Worm (Caenorhabditis elegans) whole organism, L3 larva: ENCODE data around the gene H40L08.7.

Experiments
- ZK546.5 ChIP-seq: sonication (generic microtip); optimal IDR thresholded peaks from 2 replicates; lab custom pipeline; 2017; ENCODE audit warnings: missing biosample characterization, missing genetic modification characterization
- elt-1 ChIP-seq: fragments of 150-350 bp; optimal IDR thresholded peaks from 2 replicates; lab custom pipeline; 2014; ENCODE audit warnings: missing biosample characterization, missing genetic modification characterization
- fkh-10 ChIP-seq: sonication (generic microtip); optimal IDR thresholded peaks from 2 replicates; lab custom pipeline; 2017; ENCODE audit warnings: missing biosample characterization, missing genetic modification reagents, missing genetic modification characterization
- mdl-1 ChIP-seq: fragments of 150-350 bp; optimal IDR thresholded peaks from 2 replicates; lab custom pipeline; 2014; ENCODE audit warnings: missing biosample characterization, missing genetic modification characterization
- nfya-1 ChIP-seq: sonication (generic microtip); optimal IDR thresholded peaks from 2 replicates; lab custom pipeline; 2017; ENCODE audit warnings: missing genetic modification characterization, mild to moderate bottlenecking, missing compliant biosample characterization, antibody characterized with exemption, moderate library complexity; ENCODE audit not compliant: insufficient read depth
- nhr-11 ChIP-seq: fragments of 150-350 bp; optimal IDR thresholded peaks from 2 replicates; lab custom pipeline; 2014; ENCODE audit warnings: missing biosample characterization, missing genetic modification characterization
- nhr-12 ChIP-seq: fragments of 150-350 bp; optimal IDR thresholded peaks from 2 replicates; lab custom pipeline; 2014; ENCODE audit warnings: missing biosample characterization, missing genetic modification characterization
- nhr-67 ChIP-seq: fragments of 150-350 bp; optimal IDR thresholded peaks from 2 replicates; lab custom pipeline; 2014; ENCODE audit warnings: missing biosample characterization, missing genetic modification characterization
- nhr-76 ChIP-seq: fragments of 150-350 bp; sonication (generic microtip); optimal IDR thresholded peaks from 5 replicates; lab custom pipeline; 2014; ENCODE audit warnings: missing biosample characterization, missing genetic modification characterization
- snpc-4 ChIP-seq: fragments of 150-350 bp; optimal IDR thresholded peaks from 2 replicates; lab custom pipeline; 2014; ENCODE audit warnings: missing biosample characterization, missing genetic modification characterization
- zag-1 ChIP-seq: fragments of 150-350 bp; optimal IDR thresholded peaks from 2 replicates; lab custom pipeline; 2014; ENCODE audit warnings: missing biosample characterization, missing genetic modification characterization

DNA sequence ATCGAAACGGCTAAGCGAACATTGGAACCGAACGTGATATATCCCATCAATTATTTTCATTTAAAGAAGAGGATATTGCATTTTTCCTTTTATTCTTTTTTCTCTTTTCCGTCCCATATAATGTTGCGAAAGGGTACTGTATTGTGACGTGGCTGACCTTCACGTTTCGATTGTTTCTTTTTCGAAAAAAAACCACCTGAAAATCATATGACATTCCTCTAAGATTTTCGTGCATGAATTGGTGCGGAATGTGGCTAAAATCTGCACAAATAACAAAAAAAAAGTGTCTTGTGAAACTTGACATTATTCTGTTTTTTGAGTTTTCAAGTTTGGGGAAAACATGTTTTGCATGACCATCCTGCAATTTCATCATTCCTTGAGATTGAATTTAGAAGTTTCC, 732 bp upstream of the H40L08.7 start:
- no peak for TF ChIP-seq nhr-67 (tag; lab: Kevin White, UChicago)
- TF ChIP-seq mdl-1 = no peak
- TF ChIP-seq nhr-76 = no peak
- TF ChIP-seq elt-1 (tag; lab: Kevin White, UChicago) = no peak
- no peak for TF ChIP-seq fkh-10
- TF ChIP-seq nhr-11 = no peak
- no peak for TF ChIP-seq zag-1 (tag; lab: Kevin White, UChicago)
- no peak for TF ChIP-seq snpc-4
- no peak for TF ChIP-seq nfya-1
- no peak for TF ChIP-seq ZK546.5 (tag; lab: Kevin White, UChicago)
- TF ChIP-seq nhr-12 (tag; lab: Kevin White, UChicago) = no peak
